Worm (Caenorhabditis elegans) whole organism, young adult: ENCODE results near the gene B0410.3.

Experiments
- B0019.2 ChIP-seq: fragments of 200-800 bp; sonication (Bioruptor generic); conservative IDR thresholded peaks from 2 replicates; pipeline ENCODE4 v1.3.6; 2022; ENCODE audit warnings: missing genetic modification reagents, missing genetic modification characterization, missing compliant biosample characterization
- B0035.1 ChIP-seq: sonication (generic microtip); optimal IDR thresholded peaks from 2 replicates; lab custom pipeline; 2016; ENCODE audit warnings: missing genetic modification characterization, mild to moderate bottlenecking, missing compliant biosample characterization, missing genotype, missing genetic modification reagents
- C17E4.6 ChIP-seq: fragments of 200-800 bp; sonication (Bioruptor generic); IDR thresholded peaks from 2 replicates; pipeline ENCODE4 v1.3.6; 2022; ENCODE audit warnings: missing genetic modification reagents, missing genetic modification characterization, missing compliant biosample characterization
- F10E7.11 ChIP-seq: sonication (generic microtip); optimal IDR thresholded peaks from 2 replicates; lab custom pipeline; 2017; ENCODE audit warnings: mild to moderate bottlenecking, missing genetic modification characterization, moderate library complexity, missing compliant biosample characterization
- F23B12.7 ChIP-seq: sonication (generic microtip); optimal IDR thresholded peaks from 2 replicates; lab custom pipeline; 2017; ENCODE audit warnings: missing genetic modification characterization, mild to moderate bottlenecking, missing compliant biosample characterization, antibody characterized with exemption, moderate library complexity; ENCODE audit not compliant: insufficient read depth
- F33H1.4 ChIP-seq: fragments of 200-800 bp; sonication (Bioruptor generic); IDR thresholded peaks from 2 replicates; pipeline ENCODE4 v1.3.6; 2022; ENCODE audit warnings: missing genetic modification reagents, missing genetic modification characterization, missing compliant biosample characterization
- K11D2.4 ChIP-seq: fragments of 200-800 bp; sonication (Bioruptor generic); IDR thresholded peaks from 2 replicates; pipeline ENCODE4 v1.3.6; 2022; ENCODE audit warnings: missing genetic modification reagents, missing genetic modification characterization, missing compliant biosample characterization
- Y79H2A.3 ChIP-seq: fragments of 200-800 bp; sonication (Bioruptor generic); conservative IDR thresholded peaks from 2 replicates; pipeline ENCODE4 v1.3.6; 2022; ENCODE audit warnings: missing genetic modification reagents, missing genetic modification characterization, missing compliant biosample characterization
- Y95B8A.8 ChIP-seq: fragments of 200-800 bp; sonication (Bioruptor generic); IDR thresholded peaks from 2 replicates; pipeline ENCODE4 v1.3.6; 2022; ENCODE audit warnings: missing genetic modification reagents, missing genetic modification characterization, missing compliant biosample characterization
- ama-1 ChIP-seq, 3 experiments: fragments of 150-350 bp in 1 of 3; sonication (generic microtip) in 2 of 3; optimal IDR thresholded peaks; 2 replicates each; lab custom pipeline; 2014 to 2018; ENCODE audit warnings: missing biosample characterization in 2 of 3, missing genetic modification characterization in 2 of 3, missing genetic modification reagents in 2 of 3
- atf-7 ChIP-seq: sonication (generic microtip); optimal IDR thresholded peaks from 2 replicates; lab custom pipeline; 2017; ENCODE audit warnings: mild to moderate bottlenecking, missing genetic modification characterization, missing compliant biosample characterization
- attf-5 ChIP-seq: fragments of 200-800 bp; sonication (Bioruptor generic); optimal IDR thresholded peaks from 2 replicates; lab custom pipeline; 2018; ENCODE audit warnings: mild to moderate bottlenecking, missing genetic modification characterization, missing compliant biosample characterization
- bed-2 ChIP-seq: fragments of 200-800 bp; sonication (Bioruptor generic); IDR thresholded peaks from 2 replicates; pipeline ENCODE4 v1.3.6; 2022; ENCODE audit warnings: missing genetic modification reagents, missing genetic modification characterization, missing compliant biosample characterization
- ccch-3 ChIP-seq: fragments of 200-800 bp; sonication (Bioruptor generic); optimal IDR thresholded peaks from 2 replicates; lab custom pipeline; 2018; ENCODE audit warnings: mild to moderate bottlenecking, missing genetic modification characterization, missing compliant biosample characterization
- ceh-100 ChIP-seq: fragments of 200-800 bp; sonication (Bioruptor generic); IDR thresholded peaks from 2 replicates; pipeline ENCODE4 v1.3.6; 2022; ENCODE audit warnings: missing genetic modification reagents, missing genetic modification characterization, missing compliant biosample characterization
- efl-1 ChIP-seq: fragments of 150-350 bp; optimal IDR thresholded peaks from 2 replicates; lab custom pipeline; 2014; ENCODE audit warnings: missing biosample characterization, missing genetic modification reagents, missing genetic modification characterization
- ets-4 ChIP-seq: fragments of 200-800 bp; sonication (Bioruptor generic); optimal IDR thresholded peaks from 2 replicates; lab custom pipeline; 2018; ENCODE audit warnings: mild to moderate bottlenecking, missing genetic modification characterization, missing compliant biosample characterization
- fkh-3 ChIP-seq: sonication (generic microtip); optimal IDR thresholded peaks from 2 replicates; lab custom pipeline; 2016; ENCODE audit warnings: mild to moderate bottlenecking, missing genetic modification characterization, missing compliant biosample characterization
- him-1 ChIP-seq: sonication (generic microtip); optimal IDR thresholded peaks from 2 replicates; lab custom pipeline; 2016; ENCODE audit warnings: missing genotype, missing genetic modification reagents, missing genetic modification characterization, missing compliant biosample characterization
- hsf-1 ChIP-seq: fragments of 200-800 bp; sonication (Bioruptor generic); IDR thresholded peaks from 2 replicates; pipeline ENCODE4 v1.3.6; 2022; ENCODE audit warnings: missing genetic modification reagents, missing genetic modification characterization, missing compliant biosample characterization
- lin-26 ChIP-seq: fragments of 200-800 bp; sonication (Bioruptor generic); IDR thresholded peaks from 2 replicates; pipeline ENCODE4 v1.3.6; 2022; ENCODE audit warnings: missing genetic modification reagents, missing genetic modification characterization, missing compliant biosample characterization
- lsy-27 ChIP-seq: sonication (generic microtip); optimal IDR thresholded peaks from 2 replicates; lab custom pipeline; 2017; ENCODE audit warnings: missing genetic modification characterization, mild to moderate bottlenecking, missing compliant biosample characterization, antibody characterized with exemption, missing genotype, borderline replicate concordance; ENCODE audit not compliant: insufficient read depth
- madf-6 ChIP-seq: fragments of 200-800 bp; sonication (Bioruptor generic); IDR thresholded peaks from 2 replicates; pipeline ENCODE4 v1.3.6; 2022; ENCODE audit warnings: missing genetic modification reagents, missing genetic modification characterization, missing compliant biosample characterization
- mes-4 ChIP-seq: sonication (generic microtip); optimal IDR thresholded peaks from 2 replicates; lab custom pipeline; 2016; ENCODE audit warnings: missing genotype, missing genetic modification characterization, missing compliant biosample characterization
- nfya-1 ChIP-seq: sonication (generic microtip); optimal IDR thresholded peaks from 2 replicates; lab custom pipeline; 2017; ENCODE audit warnings: antibody characterized with exemption, missing compliant biosample characterization, missing genetic modification characterization, borderline replicate concordance; ENCODE audit not compliant: insufficient read depth
- nhr-80 ChIP-seq: sonication (generic microtip); optimal IDR thresholded peaks from 2 replicates; lab custom pipeline; 2016; ENCODE audit warnings: missing genetic modification characterization, missing compliant biosample characterization
- nhr-90 ChIP-seq: sonication (generic microtip); optimal IDR thresholded peaks from 2 replicates; lab custom pipeline; 2016; ENCODE audit warnings: missing genotype, mild to moderate bottlenecking, missing genetic modification characterization, missing compliant biosample characterization
- rpc-1 ChIP-seq, 2 experiments: fragments of 150-350 bp in 1 of 2; sonication (generic microtip) in 1 of 2; optimal IDR thresholded peaks; 2 replicates each; lab custom pipeline; 2014 to 2018; ENCODE audit warnings: missing biosample characterization in 1 of 2, missing genetic modification characterization in 1 of 2, missing genetic modification reagents in 1 of 2, missing genotype in 1 of 2
- snpc-1.1 ChIP-seq: sonication (generic microtip); optimal IDR thresholded peaks from 2 replicates; lab custom pipeline; 2017; ENCODE audit warnings: missing genetic modification characterization, mild to moderate bottlenecking, missing compliant biosample characterization, antibody characterized with exemption, moderate library complexity, missing genotype, missing genetic modification reagents; ENCODE audit not compliant: insufficient read depth
- somi-1 ChIP-seq: fragments of 200-800 bp; sonication (Bioruptor generic); optimal IDR thresholded peaks from 2 replicates; lab custom pipeline; 2018; ENCODE audit warnings: mild to moderate bottlenecking, missing genetic modification characterization, missing compliant biosample characterization
- tlf-1 ChIP-seq: fragments of 200-800 bp; sonication (Bioruptor generic); optimal IDR thresholded peaks from 2 replicates; lab custom pipeline; 2018; ENCODE audit warnings: mild to moderate bottlenecking, missing genetic modification characterization, missing compliant biosample characterization
- unc-62 ChIP-seq: fragments of 150-350 bp; optimal IDR thresholded peaks from 2 replicates; lab custom pipeline; 2014; ENCODE audit warnings: missing biosample characterization, missing genetic modification reagents, missing genetic modification characterization
- zfh-2 ChIP-seq: fragments of 200-800 bp; sonication (Bioruptor generic); conservative IDR thresholded peaks from 2 replicates; pipeline ENCODE4 v1.3.6; 2022; ENCODE audit warnings: missing genetic modification reagents, missing genetic modification characterization, missing compliant biosample characterization
- ztf-22 ChIP-seq: fragments of 200-800 bp; sonication (Bioruptor generic); optimal IDR thresholded peaks from 2 replicates; lab custom pipeline; 2018; ENCODE audit warnings: mild to moderate bottlenecking, missing genetic modification characterization, moderate library complexity, missing compliant biosample characterization
- ztf-25 ChIP-seq: fragments of 200-800 bp; sonication (Bioruptor generic); IDR thresholded peaks from 2 replicates; pipeline ENCODE4 v1.3.6; 2022; ENCODE audit warnings: missing genetic modification reagents, missing genetic modification characterization, missing compliant biosample characterization
- ztf-26 ChIP-seq: sonication (generic microtip); optimal IDR thresholded peaks from 2 replicates; lab custom pipeline; 2017; ENCODE audit warnings: missing genetic modification characterization, missing compliant biosample characterization
- ztf-28 ChIP-seq: fragments of 200-800 bp; sonication (Bioruptor generic); IDR thresholded peaks from 2 replicates; pipeline ENCODE4 v1.3.6; 2022; ENCODE audit warnings: missing genetic modification reagents, missing genetic modification characterization, missing compliant biosample characterization
- ztf-6 ChIP-seq: fragments of 200-800 bp; sonication (Bioruptor generic); IDR thresholded peaks from 2 replicates; pipeline ENCODE4 v1.3.6; 2022; ENCODE audit warnings: missing genetic modification reagents, missing genetic modification characterization, missing compliant biosample characterization

The B0410.3 gene

ce11 chrX:2871037-2871436 lies 20.3 kb downstream of the B0410.3 start, which contains the start of gene F53B3.3:
Gene F53B3.3, minus strand, starts transcription at chrX:2871137.
- TF ChIP-seq lsy-27 (tag; lab: Kevin White, UChicago) (no peak), bed-2 (no peak), fkh-3 (tag; lab: Kevin White, UChicago) (no peak), ztf-25 (no peak), rpc-1 (optimal IDR thresholded peaks at IDR 0.05; lab: Kevin White, UChicago) (no peak), rpc-1 (tag; optimal IDR thresholded peaks at IDR 0.05; lab: Kevin White, UChicago) (no peak), madf-6 (GFP tag; lab: Robert Waterston, UW) (no peak), somi-1 (GFP tag; lab: Kevin White, UChicago) (no peak), unc-62 (no peak), K11D2.4 (no peak), F33H1.4 (GFP tag; lab: Robert Waterston, UW) (no peak), atf-7 (tag; lab: Kevin White, UChicago) (no peak)

- no peak for TF ChIP-seq lin-26 (GFP tag; lab: Robert Waterston, UW)
- peak; percentile 49 for TF ChIP-seq ama-1 (optimal IDR thresholded peaks at IDR 0.05; lab: Kevin White, UChicago)
- TF ChIP-seq ama-1 (GFP tag; optimal IDR thresholded peaks at IDR 0.05; lab: Kevin White, UChicago), result no peak
Measured at ce11 chrX:2865591-2866217, 25.6 kb downstream of the B0410.3 start.

- TF ChIP-seq zfh-2 (GFP tag; lab: Robert Waterston, UW), result 0 out of 2 replicates have a peak, but pooled peaks have one; percentile 34
- no peak for TF ChIP-seq hsf-1 (GFP tag; lab: Robert Waterston, UW)
- no peak for TF ChIP-seq F23B12.7 (tag; lab: Kevin White, UChicago)
- no peak for TF ChIP-seq attf-5 (GFP tag; lab: Kevin White, UChicago)
- no peak for TF ChIP-seq ztf-6 (GFP tag; lab: Robert Waterston, UW)
- TF ChIP-seq nhr-90 (tag; lab: Kevin White, UChicago), result no peak
- no peak for TF ChIP-seq nhr-80 (tag; lab: Kevin White, UChicago)
- no peak for TF ChIP-seq F10E7.11 (tag; lab: Kevin White, UChicago)
Measured at ce11 chrX:2863946-2864345, 27.3 kb downstream of the B0410.3 start, which contains the start of gene F53B3.6. Gene F53B3.6, plus strand, starts transcription at chrX:2864229.

ce11 chrX:2862372-2862771 lies 28.9 kb downstream of the B0410.3 start, which contains the start of gene comt-1:
Gene comt-1, minus strand, starts transcription at chrX:2862472.
- TF ChIP-seq nfya-1 (tag; lab: Kevin White, UChicago) (no peak), efl-1 (GFP tag; lab: Kevin White, UChicago) (no peak), ztf-28 (GFP tag; lab: Robert Waterston, UW) (no peak), ccch-3 (GFP tag; lab: Kevin White, UChicago) (no peak), Y95B8A.8 (no peak), Y79H2A.3 (GFP tag; lab: Robert Waterston, UW) (no peak), tlf-1 (GFP tag; lab: Kevin White, UChicago) (no peak), B0019.2 (no peak), C17E4.6 (GFP tag; lab: Robert Waterston, UW) (no peak), mes-4 (tag; lab: Kevin White, UChicago) (no peak), snpc-1.1 (tag; lab: Kevin White, UChicago) (no peak), ztf-26 (no peak), him-1 (tag; lab: Kevin White, UChicago) (no peak), ztf-22 (GFP tag; lab: Kevin White, UChicago) (no peak), ceh-100 (GFP tag; lab: Robert Waterston, UW) (no peak), ets-4 (GFP tag; lab: Kevin White, UChicago) (no peak), B0035.1 (tag; lab: Kevin White, UChicago) (no peak)
